Fruit fly (Drosophila melanogaster): Measurements from ENCODE around the gene CG1271.
A peak's percentile ranks its signal among the peaks of the same experiment; 100 is the strongest.

The CG1271 gene

dm6 chr3L:3060054-3060979, 8.0 kb downstream of the CG1271 start (continued):
- TF ChIP-seq slou (GFP tag; optimal IDR thresholded peaks at IDR 0.05) (peak; percentile 95), Abd-B (GFP tag; optimal IDR thresholded peaks at IDR 0.05) (peak; percentile 97), YL-1 (GFP tag; optimal IDR thresholded peaks at IDR 0.05) (peak; percentile 87), CG6272 (GFP tag; IDR thresholded peaks at IDR 0.05) (peak; percentile 99), CrebB (tag; optimal IDR thresholded peaks at IDR 0.05) (peak; percentile 96), Lhr (GFP tag; optimal IDR thresholded peaks at IDR 0.05) (peak; percentile 92), CG18619 (GFP tag; optimal IDR thresholded peaks at IDR 0.05) (peak; percentile 99), eve (GFP tag; optimal IDR thresholded peaks at IDR 0.05) (peak; percentile 38 to 99), ATbp (GFP tag; optimal IDR thresholded peaks at IDR 0.05) (peak; percentile 99), jing (GFP tag; optimal IDR thresholded peaks at IDR 0.05) (peak; percentile 98), CG3281 (GFP tag; optimal IDR thresholded peaks at IDR 0.05) (peak; percentile 98), tin (GFP tag; optimal IDR thresholded peaks at IDR 0.05) (peak; percentile 99), CG1792 (GFP tag; optimal IDR thresholded peaks at IDR 0.05) (peak; percentile 98), CG42726 (GFP tag; IDR thresholded peaks at IDR 0.05; ENCODE audit: partially characterized antibody) (no peak), fd64A (GFP tag; optimal IDR thresholded peaks at IDR 0.05) (peak; percentile 94), bcd (GFP tag; optimal IDR thresholded peaks at IDR 0.05) (peak; percentile 99), NFAT (GFP tag; IDR thresholded peaks at IDR 0.05) (peak; percentile 99), CG12236 (GFP tag; optimal IDR thresholded peaks at IDR 0.05) (peak; percentile 98), Sox102F (GFP tag; optimal IDR thresholded peaks at IDR 0.05) (peak; percentile 99), ssp (GFP tag; IDR thresholded peaks at IDR 0.05) (peak; percentile 94), oc (tag; optimal IDR thresholded peaks at IDR 0.05) (peak; percentile 98), tgo (GFP tag; IDR thresholded peaks at IDR 0.05) (peak; percentile 99), CG11695 (GFP tag; IDR thresholded peaks at IDR 0.05) (peak; percentile 98), CG3847 (GFP tag; IDR thresholded peaks at IDR 0.05) (peak; percentile 99), CG17568 (GFP tag; optimal IDR thresholded peaks at IDR 0.05) (peak; percentile 96), CG2678 (tag; optimal IDR thresholded peaks at IDR 0.05) (peak; percentile 98), zf30C (GFP tag; optimal IDR thresholded peaks at IDR 0.05) (no peak), cwo (GFP tag; optimal IDR thresholded peaks at IDR 0.05) (peak; percentile 97), gsb (GFP tag; IDR thresholded peaks at IDR 0.05) (peak; percentile 98), NC2α (GFP tag; optimal IDR thresholded peaks at IDR 0.05) (peak; percentile 98), CG32767 (GFP tag; IDR thresholded peaks at IDR 0.05) (peak; percentile 99), sqz (GFP tag; optimal IDR thresholded peaks at IDR 0.05) (peak; percentile 86), CG15011 (GFP tag; optimal IDR thresholded peaks at IDR 0.05) (peak; percentile 97), ab (GFP tag; optimal IDR thresholded peaks at IDR 0.05) (peak; percentile 99), CG13894 (tag; optimal IDR thresholded peaks at IDR 0.05) (peak; percentile 90), CG17186 (GFP tag; optimal IDR thresholded peaks at IDR 0.05) (peak; percentile 93), exex (tag; optimal IDR thresholded peaks at IDR 0.05) (peak; percentile 85), ap (GFP tag; IDR thresholded peaks at IDR 0.05) (peak; percentile 99), ci (GFP tag; IDR thresholded peaks at IDR 0.05) (peak; percentile 100), gce (GFP tag; IDR thresholded peaks at IDR 0.05) (peak; percentile 99), slp2 (GFP tag; optimal IDR thresholded peaks at IDR 0.05) (peak; percentile 97), CG1024 (GFP tag; IDR thresholded peaks at IDR 0.05) (peak; percentile 97), MESR4 (GFP tag; optimal IDR thresholded peaks at IDR 0.05) (peak; percentile 66), CG13424 (tag; optimal IDR thresholded peaks at IDR 0.05) (peak; percentile 97), Hmr (GFP tag; optimal IDR thresholded peaks at IDR 0.05) (peak; percentile 99), ttk (GFP tag; IDR thresholded peaks at IDR 0.05) (peak; percentile 99), CG2875 (GFP tag; optimal IDR thresholded peaks at IDR 0.05) (peak; percentile 97), CG16813 (GFP tag; IDR thresholded peaks at IDR 0.05; ENCODE audit: partially characterized antibody) (no peak)
